Worm (Caenorhabditis elegans): ENCODE measurements around the gene metl-5.

DNA sequence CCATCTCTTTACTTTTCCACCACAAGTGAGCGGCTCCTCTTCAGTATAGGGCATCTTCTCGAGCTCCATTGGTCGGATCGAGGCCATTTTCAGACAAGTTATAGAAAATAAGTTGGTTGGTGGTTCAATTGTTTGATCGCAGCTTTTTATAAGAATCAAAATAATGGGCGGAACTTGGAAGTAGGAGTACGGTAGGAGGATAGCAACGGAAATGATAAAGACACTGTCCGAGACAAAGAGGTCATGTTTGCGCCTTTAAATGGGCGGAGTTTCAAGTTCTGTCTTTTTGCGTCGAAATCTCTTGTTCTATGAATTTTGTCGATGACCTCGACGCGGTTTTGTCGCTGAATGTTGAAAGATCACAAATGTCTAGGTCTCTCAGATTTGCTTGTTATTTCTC is 19.3 kb downstream of the metl-5 start, which contains the start of gene F26A1.8:
- TF ChIP-seq mel-28 (tag; optimal IDR thresholded peaks at IDR 0.05; ENCODE audit: borderline replicate concordance): no peak
- TF ChIP-seq ama-1 (optimal IDR thresholded peaks at IDR 0.05): no peak
- no peak for TF ChIP-seq ama-1 (GFP tag; optimal IDR thresholded peaks at IDR 0.05)
- TF ChIP-seq aptf-3 (GFP tag; IDR thresholded peaks at IDR 0.05): no peak
- no peak for TF ChIP-seq F57C9.4 (tag; optimal IDR thresholded peaks at IDR 0.05)
- TF ChIP-seq aptf-2 (GFP tag; conservative IDR thresholded peaks at IDR 0.05): no peak
- no peak for TF ChIP-seq lsy-27 (tag; optimal IDR thresholded peaks at IDR 0.05; ENCODE audit: borderline replicate concordance, insufficient read depth)
- no peak for TF ChIP-seq ztf-25 (GFP tag; IDR thresholded peaks at IDR 0.05)
- TF ChIP-seq madf-8 (GFP tag; conservative IDR thresholded peaks at IDR 0.05): no peak
